Fruit fly (Drosophila melanogaster) whole organism, wandering third instar larva: ENCODE measurements around the gene tll.

Source experiments
- Abd-B ChIP-seq: fragments of >200 bp; optimal IDR thresholded peaks from 2 replicates; lab custom pipeline; 2017; ENCODE audit warnings: missing biosample characterization, missing genetic modification characterization
- Dfd ChIP-seq: fragments of >200 bp; optimal IDR thresholded peaks from 2 replicates; lab custom pipeline; 2017; ENCODE audit warnings: missing biosample characterization, missing genetic modification characterization
- GATAd ChIP-seq: sonication (Bioruptor generic); optimal IDR thresholded peaks from 2 replicates; lab custom pipeline; 2016; ENCODE audit warnings: missing biosample characterization, missing genetic modification characterization
- Hr83 ChIP-seq: fragments of 200-300 bp; sonication (Bioruptor generic); optimal IDR thresholded peaks from 2 replicates; lab custom pipeline; 2016; ENCODE audit warnings: missing biosample characterization, mild to moderate bottlenecking, missing genetic modification characterization, moderate library complexity; ENCODE audit not compliant: poor library complexity, severe bottlenecking
- Myc ChIP-seq: fragments of >200 bp; optimal IDR thresholded peaks from 2 replicates; lab custom pipeline; 2017
- OdsH ChIP-seq: fragments of 200-800 bp; sonication (Bioruptor generic); optimal IDR thresholded peaks from 2 replicates; lab custom pipeline; 2016; ENCODE audit warnings: missing biosample characterization, mild to moderate bottlenecking, missing genetic modification characterization
- Vsx2 ChIP-seq: fragments of 200-300, 225-300 bp; sonication (Bioruptor generic); optimal IDR thresholded peaks from 2 replicates; lab custom pipeline; 2018; ENCODE audit warnings: missing biosample characterization, missing genetic modification characterization; ENCODE audit not compliant: partially characterized antibody
- dsf ChIP-seq: sonication (Bioruptor generic); optimal IDR thresholded peaks from 2 replicates; lab custom pipeline; 2016; ENCODE audit warnings: missing biosample characterization, missing genetic modification characterization, borderline replicate concordance
- foxo ChIP-seq, 2 experiments: fragments of 200-800 bp; sonication (Bioruptor generic); optimal IDR thresholded peaks; 2 replicates in 1 of 2; 3 replicates in 1 of 2; lab custom pipeline; 2016 to 2017; ENCODE audit warnings: missing biosample characterization in 2 of 2, missing genetic modification characterization in 2 of 2
- h ChIP-seq: fragments of 200-800 bp; sonication (Bioruptor generic); optimal IDR thresholded peaks from 3 replicates; lab custom pipeline; 2016; ENCODE audit warnings: missing biosample characterization, mild to moderate bottlenecking, missing genetic modification characterization
- rgr ChIP-seq: fragments of 200-800 bp; sonication (Bioruptor generic); optimal IDR thresholded peaks from 3 replicates; lab custom pipeline; 2016; ENCODE audit warnings: missing biosample characterization, mild to moderate bottlenecking, missing genetic modification characterization
- sv ChIP-seq: fragments of 200-800 bp; sonication (Bioruptor generic); optimal IDR thresholded peaks from 3 replicates; lab custom pipeline; 2016; ENCODE audit warnings: missing biosample characterization, missing genetic modification characterization
- tai ChIP-seq: sonication (Bioruptor generic); optimal IDR thresholded peaks from 2 replicates; lab custom pipeline; 2016; ENCODE audit warnings: missing biosample characterization, missing genetic modification characterization
- usp ChIP-seq: fragments of >200 bp; optimal IDR thresholded peaks from 2 replicates; lab custom pipeline; 2017; ENCODE audit warnings: missing biosample characterization, missing genetic modification characterization

DNA sequence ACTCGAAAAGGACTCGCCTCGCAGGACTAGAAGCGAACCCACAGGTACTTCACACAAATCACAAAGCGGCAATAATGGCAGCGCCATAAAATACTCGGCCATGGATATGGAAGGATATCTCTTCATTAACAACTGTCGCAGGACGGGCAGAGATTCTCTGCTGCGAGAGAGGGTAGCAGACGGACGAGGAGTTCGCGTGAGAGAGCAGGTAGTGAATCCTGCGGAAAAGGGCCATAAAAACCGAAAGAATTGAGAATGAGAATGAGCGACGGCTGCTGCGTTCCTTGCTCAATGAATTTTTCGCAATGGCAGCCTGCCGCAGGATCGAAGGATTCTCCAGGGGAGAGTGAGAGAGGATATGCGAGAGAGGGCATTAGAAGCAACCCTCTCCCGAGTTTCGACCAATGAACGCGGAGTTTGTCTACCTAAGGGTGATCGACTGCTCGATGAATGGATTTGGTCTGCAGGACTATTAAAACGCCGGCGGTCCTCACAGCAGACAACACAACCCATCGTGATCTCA is at the start of gene tll:
- TF ChIP-seq rgr (GFP tag; lab: Kevin White, UChicago) (no peak), Dfd (GFP tag; lab: Kevin White, UChicago) (no peak), usp (GFP tag; lab: Kevin White, UChicago) (no peak), foxo (GFP tag; optimal IDR thresholded peaks at IDR 0.05; lab: Kevin White, UChicago) (no peak), Vsx2 (no peak), sv (no peak), Abd-B (GFP tag; lab: Kevin White, UChicago) (no peak), Myc (no peak), dsf (GFP tag; lab: Kevin White, UChicago) (no peak), h (GFP tag; lab: Kevin White, UChicago) (no peak), GATAd (GFP tag; lab: Kevin White, UChicago) (no peak), Hr83 (GFP tag; lab: Kevin White, UChicago) (no peak), OdsH (GFP tag; lab: Kevin White, UChicago) (no peak), tai (GFP tag; lab: Kevin White, UChicago) (no peak)
